Worm (Caenorhabditis elegans) whole organism, L3 larva: ENCODE results near the gene cyp-33B1.

Experiments used
- ceh-28 ChIP-seq: fragments of 150-350 bp; optimal IDR thresholded peaks from 2 replicates; lab custom pipeline; 2014; ENCODE audit warnings: missing biosample characterization, missing genetic modification reagents, missing genetic modification characterization
- elt-1 ChIP-seq: fragments of 150-350 bp; optimal IDR thresholded peaks from 2 replicates; lab custom pipeline; 2014; ENCODE audit warnings: missing biosample characterization, missing genetic modification characterization
- unc-39 ChIP-seq: sonication (generic microtip); optimal IDR thresholded peaks from 4 replicates; lab custom pipeline; 2017; ENCODE audit warnings: missing biosample characterization, missing genetic modification characterization

- TF ChIP-seq elt-1 (no peak), unc-39 (tag; lab: Kevin White, UChicago) (no peak), ceh-28 (tag; lab: Kevin White, UChicago) (no peak)
Measured at ce11 chrV:9041030-9041429, at the start of gene cyp-33B1.
